Worm (Caenorhabditis elegans) whole organism, L2 larva: ENCODE measurements around the gene Y39G8B.9.
"Not testable (repeated sequence)": the region's sequence is repeated elsewhere in the genome, so short reads cannot be mapped to it uniquely, and the experiment has no call there.

ENCODE experiments used
- alr-1 ChIP-seq: fragments of 150-350 bp; optimal IDR thresholded peaks from 2 replicates; lab custom pipeline; 2014; ENCODE audit warnings: missing biosample characterization, missing genetic modification characterization
- aly-2 ChIP-seq: fragments of 150-350 bp; optimal IDR thresholded peaks from 2 replicates; lab custom pipeline; 2014; ENCODE audit warnings: missing biosample characterization, missing genetic modification characterization
- ama-1 ChIP-seq: fragments of 150-350 bp; optimal IDR thresholded peaks from 2 replicates; lab custom pipeline; 2018; ENCODE audit warnings: inconsistent platforms
- blmp-1 ChIP-seq: sonication (generic microtip); optimal IDR thresholded peaks from 2 replicates; lab custom pipeline; 2017; ENCODE audit warnings: missing genetic modification characterization, mild to moderate bottlenecking, missing compliant biosample characterization, antibody characterized with exemption, moderate library complexity; ENCODE audit not compliant: insufficient read depth
- ceh-82 ChIP-seq: fragments of 150-350 bp; optimal IDR thresholded peaks from 2 replicates; lab custom pipeline; 2014; ENCODE audit warnings: missing biosample characterization, missing genetic modification characterization
- dmd-4 ChIP-seq: sonication (generic microtip); optimal IDR thresholded peaks from 2 replicates; lab custom pipeline; 2017; ENCODE audit warnings: missing biosample characterization, missing genetic modification characterization
- egl-27 ChIP-seq: sonication (generic microtip); optimal IDR thresholded peaks from 3 replicates; lab custom pipeline; 2017; ENCODE audit warnings: missing biosample characterization, missing genetic modification reagents, missing genetic modification characterization
- gmeb-1 ChIP-seq: fragments of 150-350 bp; optimal IDR thresholded peaks from 2 replicates; lab custom pipeline; 2014; ENCODE audit warnings: missing biosample characterization, missing genetic modification characterization
- lin-13 ChIP-seq: fragments of 150-350 bp; optimal IDR thresholded peaks from 2 replicates; lab custom pipeline; 2014; ENCODE audit warnings: missing biosample characterization, missing genetic modification reagents, missing genetic modification characterization
- lin-39 ChIP-seq: fragments of 150-350 bp; optimal IDR thresholded peaks from 2 replicates; lab custom pipeline; 2014; ENCODE audit warnings: missing biosample characterization, missing genetic modification reagents, missing genetic modification characterization
- mbf-1 ChIP-seq: sonication (generic microtip); optimal IDR thresholded peaks from 2 replicates; lab custom pipeline; 2017; ENCODE audit warnings: missing biosample characterization, missing genetic modification characterization
- nhr-11 ChIP-seq: fragments of 150-350 bp; optimal IDR thresholded peaks from 2 replicates; lab custom pipeline; 2014; ENCODE audit warnings: missing biosample characterization, missing genetic modification characterization
- nhr-12 ChIP-seq: fragments of 150-350 bp; optimal IDR thresholded peaks from 2 replicates; lab custom pipeline; 2014; ENCODE audit warnings: missing biosample characterization, missing genetic modification characterization
- nhr-23 ChIP-seq: fragments of 150-350 bp; optimal IDR thresholded peaks from 2 replicates; lab custom pipeline; 2014; ENCODE audit warnings: missing biosample characterization, missing genetic modification reagents, missing genetic modification characterization
- nhr-237 ChIP-seq: fragments of 150-350 bp; optimal IDR thresholded peaks from 2 replicates; lab custom pipeline; 2014; ENCODE audit warnings: missing biosample characterization, missing genetic modification characterization
- nhr-25 ChIP-seq: fragments of 150-350 bp; sonication (generic microtip); optimal IDR thresholded peaks from 3 replicates; lab custom pipeline; 2014; ENCODE audit warnings: missing biosample characterization, missing genetic modification characterization
- peb-1 ChIP-seq: fragments of 150-350 bp; optimal IDR thresholded peaks from 2 replicates; lab custom pipeline; 2014; ENCODE audit warnings: missing biosample characterization, missing genetic modification characterization
- skn-1 ChIP-seq: sonication (generic microtip); optimal IDR thresholded peaks from 2 replicates; lab custom pipeline; 2017; ENCODE audit warnings: missing biosample characterization, missing genetic modification characterization
- ztf-1 ChIP-seq: fragments of 200-800 bp; sonication (Bioruptor generic); conservative IDR thresholded peaks from 2 replicates; pipeline ENCODE4 v1.3.6; 2022; ENCODE audit warnings: missing genetic modification characterization, missing compliant biosample characterization
- ztf-11 ChIP-seq: sonication (generic microtip); optimal IDR thresholded peaks from 2 replicates; lab custom pipeline; 2017; ENCODE audit warnings: missing biosample characterization, missing genetic modification characterization

The Y39G8B.9 gene

ce11 chrII:14018887-14019286 is 37.7 kb downstream of the Y39G8B.9 start:
- TF ChIP-seq blmp-1 = no peak
- TF ChIP-seq skn-1 (tag; lab: Kevin White, UChicago) = no peak
- no peak for TF ChIP-seq gmeb-1 (tag; lab: Kevin White, UChicago)
- no peak for TF ChIP-seq lin-39 (tag; lab: Kevin White, UChicago)
- no peak for TF ChIP-seq nhr-23
- TF ChIP-seq nhr-237 (tag; lab: Kevin White, UChicago) = no peak
- TF ChIP-seq nhr-11 (tag; lab: Kevin White, UChicago) = no peak
- no peak for TF ChIP-seq nhr-12
- no peak for TF ChIP-seq alr-1 (tag; lab: Kevin White, UChicago)
- TF ChIP-seq ama-1 (lab: Kevin White, UChicago) = no peak
- no peak for TF ChIP-seq mbf-1 (tag; lab: Kevin White, UChicago)
- no peak for TF ChIP-seq lin-13 (GFP tag; lab: Kevin White, UChicago)
- TF ChIP-seq egl-27 (tag; lab: Kevin White, UChicago) = no peak
- TF ChIP-seq ztf-11 (tag; lab: Kevin White, UChicago) = no peak
- TF ChIP-seq ztf-1 (GFP tag; lab: Robert Waterston, UW) = no peak
- TF ChIP-seq aly-2 = no peak
- TF ChIP-seq peb-1 (tag; lab: Kevin White, UChicago) = no peak
- no peak for TF ChIP-seq dmd-4

- not testable (repeated sequence) for TF ChIP-seq peb-1 (tag; lab: Kevin White, UChicago); ceh-82 (tag; lab: Kevin White, UChicago); nhr-25
These were observed 40.1 kb downstream of the Y39G8B.9 start, which contains the start of gene F01D5.10 for ce11 chrII:14021230-14021629. Gene F01D5.10, minus strand, starts transcription at chrII:14021330.
